Worm (Caenorhabditis elegans) whole organism, L3 larva: ENCODE results near the gene F42A9.8.

Experiments
- ama-1 ChIP-seq: fragments of 150-350 bp; optimal IDR thresholded peaks from 2 replicates; lab custom pipeline; 2018
- ceh-82 ChIP-seq: fragments of 150-350 bp; optimal IDR thresholded peaks from 2 replicates; lab custom pipeline; 2014; ENCODE audit warnings: missing biosample characterization, missing genetic modification characterization
- ceh-9 ChIP-seq: sonication (generic microtip); optimal IDR thresholded peaks from 2 replicates; lab custom pipeline; 2018; ENCODE audit warnings: missing biosample characterization, missing genetic modification characterization
- egl-27 ChIP-seq: sonication (generic microtip); optimal IDR thresholded peaks from 4 replicates; lab custom pipeline; 2017; ENCODE audit warnings: missing biosample characterization, missing genetic modification reagents, missing genetic modification characterization
- elt-1 ChIP-seq: fragments of 150-350 bp; optimal IDR thresholded peaks from 2 replicates; lab custom pipeline; 2014; ENCODE audit warnings: missing biosample characterization, missing genetic modification characterization
- elt-2 ChIP-seq: sonication (generic microtip); optimal IDR thresholded peaks from 2 replicates; lab custom pipeline; 2016; ENCODE audit warnings: missing genetic modification reagents, mild to moderate bottlenecking, missing genetic modification characterization, missing compliant biosample characterization
- nhr-77 ChIP-seq: fragments of 150-350 bp; optimal IDR thresholded peaks from 2 replicates; lab custom pipeline; 2014; ENCODE audit warnings: missing biosample characterization, missing genetic modification characterization
- skn-1 ChIP-seq: fragments of 150-350 bp; optimal IDR thresholded peaks from 2 replicates; lab custom pipeline; 2014; ENCODE audit warnings: missing biosample characterization, missing genetic modification characterization
- snpc-4 ChIP-seq: fragments of 150-350 bp; optimal IDR thresholded peaks from 2 replicates; lab custom pipeline; 2014; ENCODE audit warnings: missing biosample characterization, missing genetic modification characterization
- tbx-2 ChIP-seq: sonication (generic microtip); optimal IDR thresholded peaks from 2 replicates; lab custom pipeline; 2016; ENCODE audit warnings: mild to moderate bottlenecking, missing genetic modification characterization, missing compliant biosample characterization
- ztf-11 ChIP-seq: fragments of 150-350 bp; optimal IDR thresholded peaks from 2 replicates; lab custom pipeline; 2014; ENCODE audit warnings: missing biosample characterization, missing genetic modification characterization

ce11 chrIV:8626294-8626693 lies 7.7 kb upstream of the F42A9.8 start:
- no peak for TF ChIP-seq egl-27
- no peak for TF ChIP-seq ztf-11 (tag; lab: Kevin White, UChicago)
- no peak for TF ChIP-seq skn-1
- no peak for TF ChIP-seq ceh-82 (tag; lab: Kevin White, UChicago)
- TF ChIP-seq elt-2 (tag; lab: Kevin White, UChicago) = no peak
- no peak for TF ChIP-seq tbx-2
- TF ChIP-seq snpc-4 (tag; lab: Kevin White, UChicago) = no peak
- no peak for TF ChIP-seq ceh-9 (tag; lab: Kevin White, UChicago)
- TF ChIP-seq ama-1 (lab: Kevin White, UChicago) = no peak
- no peak for TF ChIP-seq elt-1 (tag; lab: Kevin White, UChicago)
- no peak for TF ChIP-seq nhr-77 (tag; lab: Kevin White, UChicago)
